Worm (Caenorhabditis elegans) whole organism, L2 larva: ENCODE measurements around the gene K02D10.3.

Source experiments
- C34F6.9 ChIP-seq: fragments of 150-350 bp; optimal IDR thresholded peaks from 2 replicates; lab custom pipeline; 2014; ENCODE audit warnings: missing biosample characterization, missing genetic modification characterization
- aly-2 ChIP-seq: fragments of 150-350 bp; optimal IDR thresholded peaks from 2 replicates; lab custom pipeline; 2014; ENCODE audit warnings: missing biosample characterization, missing genetic modification characterization
- egl-27 ChIP-seq: sonication (generic microtip); optimal IDR thresholded peaks from 3 replicates; lab custom pipeline; 2017; ENCODE audit warnings: missing biosample characterization, missing genetic modification reagents, missing genetic modification characterization
- elt-3 ChIP-seq: sonication (generic microtip); optimal IDR thresholded peaks from 2 replicates; lab custom pipeline; 2017; ENCODE audit warnings: missing biosample characterization, missing genetic modification characterization
- nhr-11 ChIP-seq: fragments of 150-350 bp; optimal IDR thresholded peaks from 2 replicates; lab custom pipeline; 2014; ENCODE audit warnings: missing biosample characterization, missing genetic modification characterization
- nhr-12 ChIP-seq: fragments of 150-350 bp; optimal IDR thresholded peaks from 2 replicates; lab custom pipeline; 2014; ENCODE audit warnings: missing biosample characterization, missing genetic modification characterization
- nhr-25 ChIP-seq: fragments of 150-350 bp; sonication (generic microtip); optimal IDR thresholded peaks from 3 replicates; lab custom pipeline; 2014; ENCODE audit warnings: missing biosample characterization, missing genetic modification characterization
- snpc-4 ChIP-seq: fragments of 150-350 bp; optimal IDR thresholded peaks from 2 replicates; lab custom pipeline; 2014; ENCODE audit warnings: missing biosample characterization, missing genetic modification characterization
- unc-62 ChIP-seq: fragments of 150-350 bp; optimal IDR thresholded peaks from 2 replicates; lab custom pipeline; 2014; ENCODE audit warnings: missing biosample characterization, missing genetic modification reagents, missing genetic modification characterization
- ztf-1 ChIP-seq: fragments of 200-800 bp; sonication (Bioruptor generic); conservative IDR thresholded peaks from 2 replicates; pipeline ENCODE4 v1.3.6; 2022; ENCODE audit warnings: missing genetic modification characterization, missing compliant biosample characterization
- ztf-11 ChIP-seq: sonication (generic microtip); optimal IDR thresholded peaks from 2 replicates; lab custom pipeline; 2017; ENCODE audit warnings: missing biosample characterization, missing genetic modification characterization

ce11 chrIII:8739786-8740185 is 32.0 kb downstream of the K02D10.3 start:
- no peak for TF ChIP-seq snpc-4 (tag; lab: Kevin White, UChicago)
- TF ChIP-seq ztf-11: no peak
- TF ChIP-seq nhr-25 (tag; lab: Kevin White, UChicago): no peak
- no peak for TF ChIP-seq unc-62 (GFP tag; lab: Kevin White, UChicago)
- no peak for TF ChIP-seq egl-27
- no peak for TF ChIP-seq nhr-12 (tag; lab: Kevin White, UChicago)
- peak; percentile 40 for TF ChIP-seq C34F6.9 (tag; lab: Kevin White, UChicago)
- TF ChIP-seq ztf-1 (GFP tag; lab: Robert Waterston, UW): no peak
- no peak for TF ChIP-seq aly-2
- TF ChIP-seq nhr-11 (tag; lab: Kevin White, UChicago): no peak
- no peak for TF ChIP-seq elt-3 (tag; lab: Kevin White, UChicago)
